Fruit fly (Drosophila melanogaster) whole organism, embryonic: ENCODE data around the gene CG6409.

Experiments
- Atf6 ChIP-seq: fragments of 200-800 bp; sonication (Bioruptor generic); IDR thresholded peaks from 2 replicates; pipeline ENCODE4 v1.3.6; 2022; ENCODE audit warnings: missing biosample characterization, missing genetic modification characterization
- CG10147 ChIP-seq: fragments of 200-800 bp; sonication (Bioruptor generic); optimal IDR thresholded peaks from 2 replicates; lab custom pipeline; 2019; ENCODE audit warnings: missing biosample characterization, mild to moderate bottlenecking, missing genetic modification characterization, moderate library complexity
- CG1024 ChIP-seq: fragments of 200-800 bp; sonication (Bioruptor generic); IDR thresholded peaks from 2 replicates; pipeline ENCODE4 v1.3.6; 2022; ENCODE audit warnings: missing biosample characterization, missing genetic modification characterization
- CG10431 ChIP-seq: fragments of 200-800 bp; sonication (Bioruptor generic); optimal IDR thresholded peaks from 3 replicates; lab custom pipeline; 2018; ENCODE audit warnings: missing biosample characterization, mild to moderate bottlenecking, missing genetic modification characterization
- CG11723 ChIP-seq: fragments of 200-800 bp; sonication (Bioruptor generic); optimal IDR thresholded peaks from 2 replicates; lab custom pipeline; 2017; ENCODE audit warnings: missing biosample characterization, mild to moderate bottlenecking, missing genetic modification characterization
- CG13894 ChIP-seq: fragments of 200-800 bp; sonication (Bioruptor generic); optimal IDR thresholded peaks from 3 replicates; lab custom pipeline; 2018; ENCODE audit warnings: missing biosample characterization, mild to moderate bottlenecking, missing genetic modification characterization, moderate library complexity
- CG14014 ChIP-seq: fragments of 200-800 bp; sonication (Bioruptor generic); IDR thresholded peaks from 2 replicates; pipeline ENCODE4 v1.3.6; 2022; ENCODE audit warnings: missing biosample characterization, missing genetic modification characterization
- CG15479 ChIP-seq: fragments of 200-800 bp; sonication (Bioruptor generic); optimal IDR thresholded peaks from 3 replicates; lab custom pipeline; 2019; ENCODE audit warnings: missing biosample characterization, mild to moderate bottlenecking, missing genetic modification characterization, moderate library complexity
- CG17612 ChIP-seq: fragments of 200-800 bp; sonication (Bioruptor generic); IDR thresholded peaks from 2 replicates; pipeline ENCODE4 v1.3.6; 2022; ENCODE audit warnings: missing biosample characterization, missing genetic modification characterization
- CG2116 ChIP-seq: fragments of 200-800 bp; sonication (Bioruptor generic); optimal IDR thresholded peaks from 3 replicates; lab custom pipeline; 2018; ENCODE audit warnings: missing biosample characterization, mild to moderate bottlenecking, missing genetic modification characterization
- CG2120 ChIP-seq: fragments of 200-800 bp; sonication (Bioruptor generic); optimal IDR thresholded peaks from 3 replicates; lab custom pipeline; 2016; ENCODE audit warnings: missing biosample characterization, missing genetic modification characterization
- CG2202 ChIP-seq: fragments of 200-800 bp; sonication (Bioruptor generic); optimal IDR thresholded peaks from 2 replicates; lab custom pipeline; 2018; ENCODE audit warnings: missing biosample characterization, mild to moderate bottlenecking, missing genetic modification characterization
- CG3065 ChIP-seq: fragments of 200-800 bp; sonication (Bioruptor generic); optimal IDR thresholded peaks from 2 replicates; lab custom pipeline; 2016; ENCODE audit warnings: missing biosample characterization, missing genetic modification characterization
- CG31388 ChIP-seq: fragments of 200-800 bp; sonication (Bioruptor generic); optimal IDR thresholded peaks from 2 replicates; lab custom pipeline; 2016; ENCODE audit warnings: missing biosample characterization, missing genetic modification characterization
- CG4282 ChIP-seq: fragments of 200-800 bp; sonication (Bioruptor generic); optimal IDR thresholded peaks from 2 replicates; lab custom pipeline; 2016; ENCODE audit warnings: missing biosample characterization, missing genetic modification characterization
- CG4328 ChIP-seq: fragments of 200-800 bp; sonication (Bioruptor generic); optimal IDR thresholded peaks from 3 replicates; lab custom pipeline; 2017; ENCODE audit warnings: missing biosample characterization, missing genetic modification reagents, missing genetic modification characterization
- CG4707 ChIP-seq: fragments of 200-800 bp; sonication (Bioruptor generic); optimal IDR thresholded peaks from 2 replicates; lab custom pipeline; 2018; ENCODE audit warnings: missing biosample characterization, mild to moderate bottlenecking, missing genetic modification characterization, moderate library complexity
- CG4730 ChIP-seq: fragments of 200-800 bp; sonication (Bioruptor generic); IDR thresholded peaks from 2 replicates; pipeline ENCODE4 v1.3.6; 2022; ENCODE audit warnings: missing biosample characterization, missing genetic modification characterization
- CG6854 ChIP-seq: fragments of 200-800 bp; sonication (Bioruptor generic); optimal IDR thresholded peaks from 3 replicates; lab custom pipeline; 2017; ENCODE audit warnings: missing biosample characterization, mild to moderate bottlenecking, missing genetic modification characterization
- CG9932 ChIP-seq: fragments of 200-800 bp; sonication (Bioruptor generic); IDR thresholded peaks from 2 replicates; pipeline ENCODE4 v1.3.6; 2022; ENCODE audit warnings: missing biosample characterization, missing genetic modification characterization
- D19B ChIP-seq: fragments of 200-800 bp; sonication (Bioruptor generic); optimal IDR thresholded peaks from 2 replicates; lab custom pipeline; 2017; ENCODE audit warnings: missing biosample characterization, mild to moderate bottlenecking, missing genetic modification characterization
- Dip2 ChIP-seq: fragments of 200-800 bp; sonication (Bioruptor generic); IDR thresholded peaks from 2 replicates; pipeline ENCODE4 v1.3.6; 2022; ENCODE audit warnings: missing biosample characterization, missing genetic modification characterization
- Doc2 ChIP-seq: fragments of 200-800 bp; sonication (Bioruptor generic); IDR thresholded peaks from 2 replicates; pipeline ENCODE4 v1.3.6; 2022; ENCODE audit warnings: missing biosample characterization, missing genetic modification characterization
- Dp ChIP-seq: fragments of 200-800 bp; sonication (Bioruptor generic); optimal IDR thresholded peaks from 2 replicates; lab custom pipeline; 2018; ENCODE audit warnings: missing biosample characterization, mild to moderate bottlenecking, missing genetic modification characterization, moderate library complexity
- Ets97D ChIP-seq: fragments of 200-800 bp; sonication (Bioruptor generic); optimal IDR thresholded peaks from 3 replicates; lab custom pipeline; 2016; ENCODE audit warnings: missing biosample characterization, missing genetic modification characterization
- Gsc ChIP-seq: fragments of 200-800 bp; sonication (Bioruptor generic); IDR thresholded peaks from 2 replicates; pipeline ENCODE4 v1.3.6; 2022; ENCODE audit warnings: missing biosample characterization, missing genetic modification characterization
- H15 ChIP-seq: fragments of 200-800 bp; sonication (Bioruptor generic); IDR thresholded peaks from 3 replicates; pipeline ENCODE4 v1.3.6; 2022; ENCODE audit warnings: missing biosample characterization, missing genetic modification characterization
- Hmx ChIP-seq: fragments of 200-800 bp; sonication (Bioruptor generic); optimal IDR thresholded peaks from 2 replicates; lab custom pipeline; 2016; ENCODE audit warnings: missing biosample characterization, missing genetic modification characterization
- NC2α ChIP-seq: fragments of 200-800 bp; sonication (Bioruptor generic); optimal IDR thresholded peaks from 2 replicates; lab custom pipeline; 2016; ENCODE audit warnings: missing biosample characterization, missing genetic modification characterization
- Side ChIP-seq: fragments of 200-800 bp; sonication (Bioruptor generic); optimal IDR thresholded peaks from 2 replicates; lab custom pipeline; 2016; ENCODE audit warnings: missing biosample characterization, missing genetic modification characterization
- cad ChIP-seq: fragments of >200 bp; optimal IDR thresholded peaks from 2 replicates; lab custom pipeline; 2017; ENCODE audit warnings: missing biosample characterization, missing genetic modification characterization
- chm ChIP-seq: fragments of 200-800 bp; sonication (Bioruptor generic); IDR thresholded peaks from 2 replicates; pipeline ENCODE4 v1.3.6; 2022; ENCODE audit warnings: missing biosample characterization, missing genetic modification characterization
- ci ChIP-seq: fragments of 200-800 bp; sonication (Bioruptor generic); IDR thresholded peaks from 3 replicates; pipeline ENCODE4 v1.3.6; 2022; ENCODE audit warnings: missing biosample characterization, missing genetic modification characterization
- dati ChIP-seq: fragments of 200-800 bp; sonication (Bioruptor generic); IDR thresholded peaks from 2 replicates; pipeline ENCODE4 v1.3.6; 2022; ENCODE audit warnings: missing biosample characterization, missing genetic modification characterization
- emc ChIP-seq: fragments of 200-800 bp; sonication (Bioruptor generic); optimal IDR thresholded peaks from 2 replicates; lab custom pipeline; 2016; ENCODE audit warnings: missing biosample characterization, missing genetic modification characterization
- eve ChIP-seq, 2 experiments: fragments of >200 bp; optimal IDR thresholded peaks; 2 replicates each; lab custom pipeline; 2017; ENCODE audit warnings: missing biosample characterization in 2 of 2, missing genetic modification characterization in 2 of 2
- fd3F ChIP-seq: fragments of 200-800 bp; sonication (Bioruptor generic); optimal IDR thresholded peaks from 2 replicates; lab custom pipeline; 2018; ENCODE audit warnings: missing biosample characterization, mild to moderate bottlenecking, missing genetic modification characterization, moderate library complexity
- insv ChIP-seq, 2 experiments: fragments of 200-800 bp; sonication (Bioruptor generic); optimal IDR thresholded peaks; 3 replicates each; lab custom pipeline; 2016 to 2018; ENCODE audit warnings: missing biosample characterization in 2 of 2, missing genetic modification characterization in 2 of 2
- nmo ChIP-seq: fragments of 200-800 bp; sonication (Bioruptor generic); optimal IDR thresholded peaks from 2 replicates; lab custom pipeline; 2018; ENCODE audit warnings: missing biosample characterization, mild to moderate bottlenecking, missing genetic modification characterization, moderate library complexity
- pnt ChIP-seq: fragments of 200-800 bp; sonication (Bioruptor generic); optimal IDR thresholded peaks from 3 replicates; lab custom pipeline; 2016; ENCODE audit warnings: missing biosample characterization, missing genetic modification characterization
- prd ChIP-seq, 3 experiments: fragments of >200 bp in 2 of 3; fragments of 200-800 bp in 1 of 3; sonication (Bioruptor generic) in 1 of 3; optimal IDR thresholded peaks in 2 of 3; IDR thresholded peaks in 1 of 3; 2 replicates in 2 of 3; 3 replicates in 1 of 3; pipeline versions ENCODE4 v1.3.6 to Lab custom; 2017 to 2022; ENCODE audit warnings: missing biosample characterization in 1 of 3, missing genetic modification characterization in 1 of 3
- schlank ChIP-seq: fragments of 200-800 bp; sonication (Bioruptor generic); optimal IDR thresholded peaks from 2 replicates; lab custom pipeline; 2018; ENCODE audit warnings: missing biosample characterization, mild to moderate bottlenecking, missing genetic modification characterization
- sd ChIP-seq: fragments of 200-800 bp; sonication (Bioruptor generic); optimal IDR thresholded peaks from 3 replicates; lab custom pipeline; 2018; ENCODE audit warnings: missing biosample characterization, mild to moderate bottlenecking, missing genetic modification characterization, moderate library complexity
- seq ChIP-seq: fragments of 200-800 bp; sonication (Bioruptor generic); IDR thresholded peaks from 2 replicates; pipeline ENCODE4 v1.3.6; 2022; ENCODE audit warnings: missing biosample characterization, missing genetic modification characterization
- sug ChIP-seq: fragments of 200-800 bp; optimal IDR thresholded peaks from 2 replicates; lab custom pipeline; 2019; ENCODE audit warnings: missing biosample characterization, mild to moderate bottlenecking, missing genetic modification characterization, moderate library complexity
- tll ChIP-seq, 2 experiments: fragments of 200-800 bp in 1 of 2; fragments of >200 bp in 1 of 2; sonication (Bioruptor generic) in 1 of 2; optimal IDR thresholded peaks; 2 replicates each; lab custom pipeline; 2017 to 2019; ENCODE audit warnings: missing biosample characterization in 2 of 2, missing genetic modification characterization in 2 of 2, mild to moderate bottlenecking in 1 of 2, moderate library complexity in 1 of 2
- ttk ChIP-seq: fragments of 200-800 bp; sonication (Bioruptor generic); IDR thresholded peaks from 2 replicates; pipeline ENCODE4 v2.1.2; 2022; ENCODE audit warnings: missing biosample characterization, missing genetic modification characterization
- wdn ChIP-seq: fragments of 200-800 bp; sonication (Bioruptor generic); IDR thresholded peaks from 2 replicates; pipeline ENCODE4 v1.3.6; 2022; ENCODE audit warnings: missing biosample characterization, missing genetic modification characterization
- zfh1 ChIP-seq: fragments of 200-800 bp; sonication (Bioruptor generic); IDR thresholded peaks from 3 replicates; pipeline ENCODE4 v1.3.6; 2022; ENCODE audit warnings: missing biosample characterization, missing genetic modification characterization

The CG6409 gene

dm6 chr3L:10855419-10856213 is 26.6 kb downstream of the CG6409 start (continued):
- peak; percentile 64 for TF ChIP-seq CG2202
- no peak for TF ChIP-seq tll (GFP tag; optimal IDR thresholded peaks at IDR 0.05; lab: Kevin White, UChicago)
- peak in 1 of 2 experiments; percentile 28 for TF ChIP-seq eve (GFP tag; optimal IDR thresholded peaks at IDR 0.05; lab: Kevin White, UChicago)
- TF ChIP-seq CG4282 = no peak
- no peak; the same call in 1 of the 2 replicates for TF ChIP-seq Dip2
- peak; percentile 73 for TF ChIP-seq CG11723 (GFP tag; lab: Kevin White, UChicago)
- no peak for TF ChIP-seq Dp (GFP tag; lab: Kevin White, UChicago)
- no peak for TF ChIP-seq Hmx
- TF ChIP-seq CG1024 = peak; percentile 39; the same call in 1 of the 2 replicates
- peak; percentile 36 for TF ChIP-seq CG15479
- TF ChIP-seq CG4730 (GFP tag; lab: Robert Waterston, UW) = peak; percentile 76
- TF ChIP-seq CG17612 (GFP tag; lab: Robert Waterston, UW) = peak; percentile 54; the same call in 1 of the 2 replicates
- peak; percentile 79 for TF ChIP-seq CG9932 (GFP tag; lab: Robert Waterston, UW)
- peak; percentile 38 for TF ChIP-seq D19B (GFP tag; lab: Kevin White, UChicago)
- TF ChIP-seq wdn (GFP tag; lab: Robert Waterston, UW) = peak; percentile 74; the same call in 1 of the 2 replicates
- TF ChIP-seq CG10147 (GFP tag; lab: Kevin White, UChicago) = peak; percentile 85
- peak; percentile 71 for TF ChIP-seq CG3065 (GFP tag; lab: Kevin White, UChicago)
- no peak for TF ChIP-seq emc
- peak; percentile 82 for TF ChIP-seq ttk (GFP tag; lab: Robert Waterston, UW)
- TF ChIP-seq schlank (tag; lab: Kevin White, UChicago) = peak; percentile 51
- peak; percentile 54 for TF ChIP-seq CG10431
- peak; percentile 54 for TF ChIP-seq CG2116 (GFP tag; lab: Kevin White, UChicago)
- TF ChIP-seq ci (GFP tag; lab: Robert Waterston, UW) = peak; percentile 81; the same call in 2 of the 3 replicates
- 0 out of 2 replicates have a peak, but pooled peaks have one; percentile 44 for TF ChIP-seq chm (GFP tag; lab: Robert Waterston, UW)
- no peak for TF ChIP-seq cad
- peak in 1 of 2 experiments; percentile 14 for TF ChIP-seq insv (GFP tag; optimal IDR thresholded peaks at IDR 0.05; lab: Kevin White, UChicago)
- peak; percentile 81 for TF ChIP-seq Atf6 (GFP tag; lab: Robert Waterston, UW)
- no peak for TF ChIP-seq Ets97D
- peak; percentile 94 for TF ChIP-seq nmo (GFP tag; lab: Kevin White, UChicago)
- TF ChIP-seq CG6854 (GFP tag; lab: Kevin White, UChicago) = peak; percentile 82
- TF ChIP-seq dati (GFP tag; lab: Robert Waterston, UW) = peak; percentile 56; the same call in 1 of the 2 replicates
- TF ChIP-seq CG4707 (GFP tag; lab: Kevin White, UChicago) = peak; percentile 52
- no peak for TF ChIP-seq prd (optimal IDR thresholded peaks at IDR 0.05; lab: Kevin White, UChicago)
- peak; percentile 95 for TF ChIP-seq prd (GFP tag; IDR thresholded peaks at IDR 0.05; lab: Robert Waterston, UW)
- peak; percentile 74 for TF ChIP-seq H15
- TF ChIP-seq NC2α (GFP tag; lab: Kevin White, UChicago) = no peak
- TF ChIP-seq CG13894 (tag; lab: Kevin White, UChicago) = peak; percentile 78
- no peak for TF ChIP-seq Gsc (GFP tag; lab: Robert Waterston, UW)
- peak; percentile 70 for TF ChIP-seq fd3F (GFP tag; lab: Kevin White, UChicago)
- TF ChIP-seq pnt (GFP tag; lab: Kevin White, UChicago) = no peak
- TF ChIP-seq sug (tag; lab: Kevin White, UChicago) = peak; percentile 73
- peak; percentile 76 for TF ChIP-seq seq
- TF ChIP-seq CG4328 (GFP tag; lab: Kevin White, UChicago) = peak; percentile 77
- TF ChIP-seq zfh1 (GFP tag; lab: Robert Waterston, UW) = peak; percentile 89
- TF ChIP-seq Doc2 (GFP tag; lab: Robert Waterston, UW) = no peak
- peak; percentile 66 for TF ChIP-seq sd (tag; lab: Kevin White, UChicago)
- TF ChIP-seq CG31388 (GFP tag; lab: Kevin White, UChicago) = peak; percentile 56
- no peak for TF ChIP-seq Side (GFP tag; lab: Kevin White, UChicago)
- peak; percentile 68 for TF ChIP-seq CG2120 (GFP tag; lab: Kevin White, UChicago)
- peak; percentile 82 for TF ChIP-seq CG14014
